Fruit fly (Drosophila melanogaster) whole organism, prepupa: Measurements from ENCODE around the gene Obp99c.

Experiments
- Blimp-1 ChIP-seq: fragments of 200-800 bp; sonication (Bioruptor generic); optimal IDR thresholded peaks from 3 replicates; lab custom pipeline; 2017; ENCODE audit warnings: missing biosample characterization, missing genetic modification characterization, mild to moderate bottlenecking, moderate library complexity, missing genetic modification reagents
- CG6854 ChIP-seq: fragments of 200-800 bp; sonication (Bioruptor generic); optimal IDR thresholded peaks from 2 replicates; lab custom pipeline; 2017; ENCODE audit warnings: missing biosample characterization, mild to moderate bottlenecking, missing genetic modification characterization
- Eip78C ChIP-seq: fragments of 200-800 bp; sonication (Bioruptor generic); peaks from one replicate; lab custom pipeline; 2016; ENCODE audit warnings: missing biosample characterization, missing genetic modification characterization

DNA sequence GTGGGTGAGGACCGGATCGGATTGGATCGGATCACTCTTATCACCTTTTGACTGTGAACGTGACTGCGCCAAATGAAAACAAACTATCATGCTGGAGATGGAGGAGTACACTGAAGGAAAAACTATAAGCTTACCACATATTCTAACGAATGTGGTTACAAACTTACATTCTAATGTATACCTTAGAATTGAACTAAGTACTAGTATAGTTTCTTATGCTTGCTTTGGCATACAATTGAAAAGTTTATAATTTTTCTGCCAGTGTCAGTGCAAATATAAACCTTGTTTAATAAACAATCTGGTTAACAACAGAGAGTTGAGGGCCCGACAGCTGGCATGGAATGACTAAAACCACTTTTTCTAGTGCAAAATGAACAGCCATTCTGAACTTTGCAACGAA is 28.4 kb upstream of the Obp99c start:
- TF ChIP-seq Eip78C (GFP tag; lab: Kevin White, UChicago): peak; percentile 5
- no peak for TF ChIP-seq Blimp-1
- TF ChIP-seq CG6854 (GFP tag; lab: Kevin White, UChicago): no peak
